Worm (Caenorhabditis elegans) whole organism, L1 larva: ENCODE measurements around the gene F52C9.5.
A peak's percentile ranks its signal among the peaks of the same experiment; 100 is the strongest.

Experiments used
- ceh-63 ChIP-seq: fragments of 200-800 bp; sonication (Bioruptor generic); optimal IDR thresholded peaks from 2 replicates; lab custom pipeline; 2018; ENCODE audit warnings: mild to moderate bottlenecking, missing genetic modification characterization, missing compliant biosample characterization
- ceh-82 ChIP-seq, 3 experiments: fragments of 150-350 bp in 1 of 3; sonication (generic microtip) in 2 of 3; optimal IDR thresholded peaks; 2 replicates each; lab custom pipeline; 2014 to 2017; ENCODE audit warnings: missing biosample characterization in 3 of 3, missing genetic modification characterization in 3 of 3
- egl-27 ChIP-seq, 2 experiments: fragments of 150-350 bp in 1 of 2; sonication (generic microtip); optimal IDR thresholded peaks; 3 replicates each; lab custom pipeline; 2017 to 2018; ENCODE audit warnings: missing biosample characterization in 2 of 2, missing genetic modification characterization in 2 of 2, missing genetic modification reagents in 2 of 2
- elt-2 ChIP-seq: sonication (generic microtip); optimal IDR thresholded peaks from 2 replicates; lab custom pipeline; 2016; ENCODE audit warnings: missing genetic modification characterization, mild to moderate bottlenecking, inconsistent platforms, missing compliant biosample characterization, missing genetic modification reagents
- isw-1 ChIP-seq: fragments of 200-800 bp; sonication (Bioruptor generic); IDR thresholded peaks from 2 replicates; pipeline ENCODE4 v1.3.6; 2022; ENCODE audit warnings: missing genetic modification characterization, missing compliant biosample characterization
- jun-1 ChIP-seq: fragments of 150-350 bp; optimal IDR thresholded peaks from 2 replicates; lab custom pipeline; 2014; ENCODE audit warnings: missing biosample characterization, missing genetic modification reagents, missing genetic modification characterization
- lin-39 ChIP-seq: fragments of 150-350 bp; optimal IDR thresholded peaks from 2 replicates; lab custom pipeline; 2014; ENCODE audit warnings: missing biosample characterization, missing genetic modification reagents, missing genetic modification characterization
- lsy-2 ChIP-seq, 2 experiments: fragments of 150-350 bp; optimal IDR thresholded peaks; 2 replicates each; lab custom pipeline; 2014; ENCODE audit warnings: missing biosample characterization in 2 of 2, missing genetic modification characterization in 2 of 2
- mdl-1 ChIP-seq, 2 experiments: fragments of 150-350 bp; optimal IDR thresholded peaks; 2 replicates each; lab custom pipeline; 2014 to 2017; ENCODE audit warnings: missing biosample characterization in 2 of 2, missing genetic modification characterization in 2 of 2, inconsistent platforms in 1 of 2
- nhr-11 ChIP-seq: fragments of 150-350 bp; optimal IDR thresholded peaks from 2 replicates; lab custom pipeline; 2014; ENCODE audit warnings: missing biosample characterization, missing genetic modification characterization
- tbx-2 ChIP-seq: sonication (generic microtip); optimal IDR thresholded peaks from 2 replicates; lab custom pipeline; 2016; ENCODE audit warnings: missing genetic modification characterization, missing compliant biosample characterization
- tlp-1 ChIP-seq: fragments of 150-350 bp; optimal IDR thresholded peaks from 2 replicates; lab custom pipeline; 2014; ENCODE audit warnings: missing biosample characterization, missing genetic modification characterization

- peak; percentile 85 for TF ChIP-seq isw-1 (GFP tag; lab: Robert Waterston, UW)
- no peak for TF ChIP-seq tlp-1 (tag; lab: Kevin White, UChicago)
- TF ChIP-seq lin-39 (tag; lab: Kevin White, UChicago) = peak; percentile 61
- TF ChIP-seq ceh-82 (tag; optimal IDR thresholded peaks at IDR 0.05; lab: Kevin White, UChicago) = peak; percentile 85 to 89 (median 85)
- TF ChIP-seq jun-1 (tag; lab: Kevin White, UChicago) = peak; percentile 41
- TF ChIP-seq tbx-2 (tag; lab: Kevin White, UChicago) = peak; percentile 95
- peak; percentile 87 to 90 for TF ChIP-seq lsy-2 (tag; optimal IDR thresholded peaks at IDR 0.05; lab: Kevin White, UChicago)
- TF ChIP-seq nhr-11 (tag; lab: Kevin White, UChicago) = peak; percentile 49
- peak; percentile 86 for TF ChIP-seq elt-2
- no peak for TF ChIP-seq egl-27 (tag; optimal IDR thresholded peaks at IDR 0.05; lab: Kevin White, UChicago)
- TF ChIP-seq mdl-1 (tag; optimal IDR thresholded peaks at IDR 0.05; lab: Kevin White, UChicago) = peak in 1 of 2 experiments; percentile 54
- peak; percentile 68 for TF ChIP-seq ceh-63 (GFP tag; lab: Kevin White, UChicago)
These were observed 47.2 kb downstream of the F52C9.5 start, which contains the start of gene thoc-5 for ce11 chrIII:5349250-5349649.
